Worm (Caenorhabditis elegans) whole organism, young adult: Measurements from ENCODE around the gene anp-1.

Experiments
- B0019.2 ChIP-seq: fragments of 200-800 bp; sonication (Bioruptor generic); conservative IDR thresholded peaks from 2 replicates; pipeline ENCODE4 v1.3.6; 2022; ENCODE audit warnings: missing genetic modification reagents, missing genetic modification characterization, missing compliant biosample characterization
- B0035.1 ChIP-seq: sonication (generic microtip); optimal IDR thresholded peaks from 2 replicates; lab custom pipeline; 2016; ENCODE audit warnings: missing genetic modification characterization, mild to moderate bottlenecking, missing compliant biosample characterization, missing genotype, missing genetic modification reagents
- D2030.7 ChIP-seq: fragments of 200-800 bp; sonication (Bioruptor generic); IDR thresholded peaks from 2 replicates; pipeline ENCODE4 v1.3.6; 2022; ENCODE audit warnings: missing genetic modification reagents, missing genetic modification characterization, missing compliant biosample characterization
- F33H1.4 ChIP-seq: fragments of 200-800 bp; sonication (Bioruptor generic); IDR thresholded peaks from 2 replicates; pipeline ENCODE4 v1.3.6; 2022; ENCODE audit warnings: missing genetic modification reagents, missing genetic modification characterization, missing compliant biosample characterization
- F52B5.7 ChIP-seq: sonication (generic microtip); optimal IDR thresholded peaks from 2 replicates; lab custom pipeline; 2016; ENCODE audit warnings: mild to moderate bottlenecking, missing genetic modification characterization, missing compliant biosample characterization
- K12H6.12 ChIP-seq: fragments of 200-800 bp; sonication (Bioruptor generic); optimal IDR thresholded peaks from 2 replicates; lab custom pipeline; 2018; ENCODE audit warnings: mild to moderate bottlenecking, missing genetic modification characterization, missing compliant biosample characterization
- Y53F4B.3 ChIP-seq: fragments of 200-800 bp; sonication (Bioruptor generic); IDR thresholded peaks from 2 replicates; pipeline ENCODE4 v1.3.6; 2022; ENCODE audit warnings: missing genetic modification reagents, missing genetic modification characterization, missing compliant biosample characterization
- Y56A3A.18 ChIP-seq: fragments of 200-800 bp; sonication (Bioruptor generic); IDR thresholded peaks from 2 replicates; pipeline ENCODE4 v1.3.6; 2022; ENCODE audit warnings: missing genetic modification reagents, missing genetic modification characterization, missing compliant biosample characterization
- akir-1 ChIP-seq: fragments of 200-800 bp; sonication (Bioruptor generic); optimal IDR thresholded peaks from 2 replicates; lab custom pipeline; 2018; ENCODE audit warnings: mild to moderate bottlenecking, missing genetic modification characterization, moderate library complexity, missing compliant biosample characterization
- attf-3 ChIP-seq: fragments of 200-800 bp; sonication (Bioruptor generic); conservative IDR thresholded peaks from 2 replicates; pipeline ENCODE4 v1.3.6; 2022; ENCODE audit warnings: missing genetic modification reagents, missing genetic modification characterization, missing compliant biosample characterization
- attf-5 ChIP-seq: fragments of 200-800 bp; sonication (Bioruptor generic); optimal IDR thresholded peaks from 2 replicates; lab custom pipeline; 2018; ENCODE audit warnings: mild to moderate bottlenecking, missing genetic modification characterization, missing compliant biosample characterization
- cebp-1 ChIP-seq, 2 experiments: fragments of 200-800 bp in 1 of 2; sonication (Bioruptor generic) in 1 of 2; sonication (generic microtip) in 1 of 2; IDR thresholded peaks in 1 of 2; optimal IDR thresholded peaks in 1 of 2; 2 replicates each; pipeline versions ENCODE4 v1.3.6 to Lab custom; 2017 to 2022; ENCODE audit warnings: missing compliant biosample characterization in 2 of 2, missing genetic modification characterization in 2 of 2, mild to moderate bottlenecking in 1 of 2, missing genetic modification reagents in 1 of 2, moderate library complexity in 1 of 2
- ceh-100 ChIP-seq: fragments of 200-800 bp; sonication (Bioruptor generic); IDR thresholded peaks from 2 replicates; pipeline ENCODE4 v1.3.6; 2022; ENCODE audit warnings: missing genetic modification reagents, missing genetic modification characterization, missing compliant biosample characterization
- ceh-58 ChIP-seq: fragments of 200-800 bp; sonication (Bioruptor generic); IDR thresholded peaks from 2 replicates; pipeline ENCODE4 v1.3.6; 2022; ENCODE audit warnings: missing genetic modification characterization, missing compliant biosample characterization
- ceh-79 ChIP-seq: sonication (generic microtip); optimal IDR thresholded peaks from 2 replicates; lab custom pipeline; 2017; ENCODE audit warnings: mild to moderate bottlenecking, missing genetic modification characterization, missing compliant biosample characterization
- die-1 ChIP-seq: sonication (generic microtip); optimal IDR thresholded peaks from 2 replicates; lab custom pipeline; 2016; ENCODE audit warnings: missing genotype, mild to moderate bottlenecking, missing genetic modification characterization, missing compliant biosample characterization
- dpl-1 ChIP-seq: fragments of 150-350 bp; optimal IDR thresholded peaks from 2 replicates; lab custom pipeline; 2014; ENCODE audit warnings: missing biosample characterization, missing genetic modification reagents, missing genetic modification characterization
- hrde-1 ChIP-seq: sonication (generic microtip); optimal IDR thresholded peaks from 2 replicates; lab custom pipeline; 2016; ENCODE audit warnings: missing genetic modification characterization, mild to moderate bottlenecking, missing compliant biosample characterization, moderate library complexity, missing genotype, missing genetic modification reagents, borderline replicate concordance
- lin-54 ChIP-seq: fragments of 200-800 bp; sonication (Bioruptor generic); optimal IDR thresholded peaks from 2 replicates; lab custom pipeline; 2018; ENCODE audit warnings: mild to moderate bottlenecking, missing genetic modification characterization, missing compliant biosample characterization
- nfya-2 ChIP-seq: fragments of 200-800 bp; sonication (Bioruptor generic); IDR thresholded peaks from 2 replicates; pipeline ENCODE4 v1.3.6; 2022; ENCODE audit warnings: missing genetic modification reagents, missing genetic modification characterization, missing compliant biosample characterization
- nhr-80 ChIP-seq: sonication (generic microtip); optimal IDR thresholded peaks from 2 replicates; lab custom pipeline; 2016; ENCODE audit warnings: missing genetic modification characterization, missing compliant biosample characterization
- nhr-90 ChIP-seq: sonication (generic microtip); optimal IDR thresholded peaks from 2 replicates; lab custom pipeline; 2016; ENCODE audit warnings: missing genotype, mild to moderate bottlenecking, missing genetic modification characterization, missing compliant biosample characterization
- pha-4 ChIP-seq: fragments of 150-350 bp; sonication (generic microtip); optimal IDR thresholded peaks from 2 replicates; lab custom pipeline; 2014; ENCODE audit warnings: missing biosample characterization, missing genetic modification reagents, missing genetic modification characterization
- rcor-1 ChIP-seq: fragments of 200-800 bp; sonication (Bioruptor generic); IDR thresholded peaks from 2 replicates; pipeline ENCODE4 v1.3.6; 2022; ENCODE audit warnings: missing genetic modification reagents, missing genetic modification characterization, missing compliant biosample characterization
- rec-8 ChIP-seq, 2 experiments: sonication (generic microtip); optimal IDR thresholded peaks; 2 replicates each; lab custom pipeline; 2016; ENCODE audit warnings: mild to moderate bottlenecking in 2 of 2, missing genetic modification characterization in 2 of 2, missing genetic modification reagents in 2 of 2, missing genotype in 2 of 2, missing biosample characterization in 1 of 2, missing compliant biosample characterization in 1 of 2, moderate library complexity in 1 of 2
- sea-2 ChIP-seq: fragments of 200-800 bp; sonication (Bioruptor generic); IDR thresholded peaks from 2 replicates; pipeline ENCODE4 v1.3.6; 2022; ENCODE audit warnings: missing genetic modification characterization, missing compliant biosample characterization
- snpc-4 ChIP-seq, 5 experiments: fragments of 150-350 bp in 1 of 5; sonication (generic microtip) in 4 of 5; optimal IDR thresholded peaks; 2 replicates each; lab custom pipeline; 2014 to 2018; ENCODE audit warnings: missing genetic modification characterization in 5 of 5, missing biosample characterization in 3 of 5, antibody characterized with exemption in 2 of 5, mild to moderate bottlenecking in 2 of 5, missing compliant biosample characterization in 2 of 5, missing genotype in 2 of 5, moderate library complexity in 2 of 5, missing genetic modification reagents in 1 of 5
- somi-1 ChIP-seq: fragments of 200-800 bp; sonication (Bioruptor generic); optimal IDR thresholded peaks from 2 replicates; lab custom pipeline; 2018; ENCODE audit warnings: mild to moderate bottlenecking, missing genetic modification characterization, missing compliant biosample characterization
- sptf-2 ChIP-seq: fragments of 200-800 bp; sonication (Bioruptor generic); optimal IDR thresholded peaks from 2 replicates; lab custom pipeline; 2018; ENCODE audit warnings: mild to moderate bottlenecking, missing genetic modification characterization, missing compliant biosample characterization
- tbp1 ChIP-seq: fragments of 200-800 bp; sonication (Bioruptor generic); optimal IDR thresholded peaks from 2 replicates; lab custom pipeline; 2018; ENCODE audit warnings: mild to moderate bottlenecking, missing genetic modification characterization, missing compliant biosample characterization
- zfh-2 ChIP-seq: fragments of 200-800 bp; sonication (Bioruptor generic); conservative IDR thresholded peaks from 2 replicates; pipeline ENCODE4 v1.3.6; 2022; ENCODE audit warnings: missing genetic modification reagents, missing genetic modification characterization, missing compliant biosample characterization
- ztf-18 ChIP-seq: sonication (generic microtip); optimal IDR thresholded peaks from 2 replicates; lab custom pipeline; 2016; ENCODE audit warnings: missing genotype, mild to moderate bottlenecking, missing genetic modification characterization, missing compliant biosample characterization
- ztf-22 ChIP-seq: fragments of 200-800 bp; sonication (Bioruptor generic); optimal IDR thresholded peaks from 2 replicates; lab custom pipeline; 2018; ENCODE audit warnings: mild to moderate bottlenecking, missing genetic modification characterization, moderate library complexity, missing compliant biosample characterization
- ztf-6 ChIP-seq: fragments of 200-800 bp; sonication (Bioruptor generic); IDR thresholded peaks from 2 replicates; pipeline ENCODE4 v1.3.6; 2022; ENCODE audit warnings: missing genetic modification reagents, missing genetic modification characterization, missing compliant biosample characterization

Gene anp-1

DNA sequence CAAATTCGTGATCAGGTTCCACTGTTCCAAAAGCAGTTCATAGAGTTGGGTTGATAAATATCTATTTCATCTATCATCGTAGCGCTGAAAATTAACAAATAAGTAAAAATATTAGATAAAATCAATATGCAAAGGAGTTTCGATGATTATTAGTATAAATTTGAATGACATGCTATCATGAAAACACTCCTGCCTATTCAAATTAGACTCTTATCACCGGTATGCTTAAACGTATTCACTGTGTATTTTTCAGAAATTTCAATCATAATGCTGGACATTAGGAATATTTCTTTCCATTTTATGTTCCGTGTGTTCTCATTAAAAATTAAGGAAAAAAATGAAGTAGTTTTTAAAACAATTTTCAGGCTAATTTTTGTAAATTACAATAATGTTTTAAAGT is 14.0 kb upstream of the anp-1 start, which contains the start of gene C44H9.6:
TSS of gene C44H9.6 (minus strand) at position 101 of the 400 bp plus-strand sequence.
- TF ChIP-seq nhr-80 (tag; lab: Kevin White, UChicago) (peak; percentile 45), ztf-18 (no peak)

ce11 chrV:12849736-12850135 is 9.5 kb upstream of the anp-1 start, which contains the start of gene C44H9.5:
C44H9.5 (minus strand) TSS chrV:12849864.
- no peak for TF ChIP-seq sea-2 (GFP tag; lab: Robert Waterston, UW)
- TF ChIP-seq nhr-80 (tag; lab: Kevin White, UChicago) = peak; percentile 49

- TF ChIP-seq nhr-80 (tag; lab: Kevin White, UChicago) (peak; percentile 56), somi-1 (GFP tag; lab: Kevin White, UChicago) (no peak)
These were observed 6.9 kb upstream of the anp-1 start for ce11 chrV:12852355-12852754.

DNA sequence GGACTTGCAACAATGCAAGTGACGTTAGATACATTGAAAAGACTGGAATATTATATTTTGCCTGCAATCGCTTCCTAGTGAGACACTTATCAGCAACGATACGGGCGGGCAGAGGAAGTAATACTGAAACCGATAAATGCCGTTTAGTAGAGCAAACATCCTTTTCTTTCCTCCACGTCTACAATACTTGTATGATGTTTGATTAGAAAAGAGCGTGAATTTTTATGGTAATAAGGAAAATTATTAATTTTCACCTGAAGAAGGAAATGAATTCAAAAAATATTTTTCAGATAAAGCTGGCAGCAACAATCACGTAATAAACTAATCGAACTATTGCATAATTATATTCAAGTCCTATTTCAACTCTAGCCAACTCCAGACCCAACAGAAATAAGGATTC is 4.5 kb upstream of the anp-1 start, which contains the start of gene C44H9.7:
TSS of gene C44H9.7 (minus strand) at position 101 of the 400 bp plus-strand sequence.
- TF ChIP-seq ztf-6 (GFP tag; lab: Robert Waterston, UW) (no peak), F52B5.7 (tag; lab: Kevin White, UChicago) (no peak), rec-8 (tag; optimal IDR thresholded peaks at IDR 0.05; lab: Kevin White, UChicago) (no peak), D2030.7 (GFP tag; lab: Robert Waterston, UW) (no peak), Y56A3A.18 (GFP tag; lab: Robert Waterston, UW) (no peak), rcor-1 (no peak), B0019.2 (GFP tag; lab: Robert Waterston, UW) (no peak)

ce11 chrV:12865615-12866014 is 6.4 kb downstream of the anp-1 start, which contains the start of gene T07F10.5:
T07F10.5 (plus strand) TSS chrV:12865915.
- TF ChIP-seq attf-3 (GFP tag; lab: Robert Waterston, UW) = 0 out of 2 replicates have a peak, but pooled peaks have one; percentile 13

- TF ChIP-seq zfh-2 (GFP tag; lab: Robert Waterston, UW) = no peak
These were observed 8.8 kb downstream of the anp-1 start, which contains the start of gene nspg-1 for ce11 chrV:12867997-12868396. nspg-1 (minus strand) TSS chrV:12868097.

- TF ChIP-seq die-1 (tag; lab: Kevin White, UChicago) = no peak
- peak; percentile 50 for TF ChIP-seq B0035.1 (tag; lab: Kevin White, UChicago)
- TF ChIP-seq lin-54 (GFP tag; lab: Kevin White, UChicago) = peak; percentile 95
- TF ChIP-seq cebp-1 (GFP tag; IDR thresholded peaks at IDR 0.05; lab: Robert Waterston, UW) = 0 out of 2 replicates have a peak, but pooled peaks have one; percentile 15
- TF ChIP-seq cebp-1 (tag; optimal IDR thresholded peaks at IDR 0.05; lab: Kevin White, UChicago) = peak; percentile 49
- peak; percentile 74 for TF ChIP-seq dpl-1
- peak; percentile 60 for TF ChIP-seq K12H6.12 (tag; lab: Kevin White, UChicago)
- TF ChIP-seq Y53F4B.3 (GFP tag; lab: Robert Waterston, UW) = no peak
- peak; percentile 39; the same call in 1 of the 2 replicates for TF ChIP-seq D2030.7 (GFP tag; lab: Robert Waterston, UW)
- TF ChIP-seq sptf-2 (GFP tag; lab: Kevin White, UChicago) = no peak
- no peak for TF ChIP-seq B0019.2 (GFP tag; lab: Robert Waterston, UW)
- TF ChIP-seq F33H1.4 (GFP tag; lab: Robert Waterston, UW) = peak; percentile 63
- TF ChIP-seq pha-4 (tag; lab: Kevin White, UChicago) = no peak
- TF ChIP-seq somi-1 (GFP tag; lab: Kevin White, UChicago) = no peak
- TF ChIP-seq snpc-4 (GFP tag; optimal IDR thresholded peaks at IDR 0.05; lab: Kevin White, UChicago) = no peak
- TF ChIP-seq snpc-4 (tag; optimal IDR thresholded peaks at IDR 0.05; lab: Kevin White, UChicago) = peak; percentile 3 to 62 (median 58)
- TF ChIP-seq nhr-90 (tag; lab: Kevin White, UChicago) = no peak
- peak; percentile 55 for TF ChIP-seq akir-1 (GFP tag; lab: Kevin White, UChicago)
- peak; percentile 36 for TF ChIP-seq hrde-1 (tag; lab: Kevin White, UChicago)
- peak; percentile 37; the same call in 1 of the 2 replicates for TF ChIP-seq ceh-100
- TF ChIP-seq tbp1 (GFP tag; lab: Kevin White, UChicago) = peak; percentile 48
- 0 out of 2 replicates have a peak, but pooled peaks have one; percentile 51 for TF ChIP-seq nfya-2
- TF ChIP-seq ceh-79 (tag; lab: Kevin White, UChicago) = no peak
- peak; percentile 23 for TF ChIP-seq attf-5 (GFP tag; lab: Kevin White, UChicago)
- TF ChIP-seq ceh-58 = no peak
- peak; percentile 63 for TF ChIP-seq ztf-22 (GFP tag; lab: Kevin White, UChicago)
- TF ChIP-seq Y56A3A.18 (GFP tag; lab: Robert Waterston, UW) = no peak
These were observed 10.7 kb downstream of the anp-1 start, which contains the start of gene T07F10.3 for ce11 chrV:12869948-12870347. T07F10.3 (minus strand) TSS chrV:12870045.
